Fruit fly (Drosophila melanogaster) whole organism, embryonic: Measurements from ENCODE around the gene CG5447.
A peak's percentile ranks its signal among the peaks of the same experiment; 100 is the strongest.

Experiments used
- CG10321 ChIP-seq: fragments of 200-800 bp; sonication (Bioruptor generic); IDR thresholded peaks from 2 replicates; pipeline ENCODE4 v1.3.6; 2022; ENCODE audit warnings: missing biosample characterization, missing genetic modification characterization
- CG11247 ChIP-seq: fragments of 200-800 bp; sonication (Bioruptor generic); IDR thresholded peaks from 2 replicates; pipeline ENCODE4 v1.3.6; 2022; ENCODE audit warnings: missing biosample characterization, missing genetic modification characterization
- CG12659 ChIP-seq: fragments of 200-800 bp; sonication (Bioruptor generic); optimal IDR thresholded peaks from 3 replicates; lab custom pipeline; 2017; ENCODE audit warnings: mild to moderate bottlenecking, missing biosample characterization, missing genetic modification reagents, missing genetic modification characterization
- CG14014 ChIP-seq: fragments of 200-800 bp; sonication (Bioruptor generic); IDR thresholded peaks from 2 replicates; pipeline ENCODE4 v1.3.6; 2022; ENCODE audit warnings: missing biosample characterization, missing genetic modification characterization
- CG17328 ChIP-seq: fragments of 200-800 bp; sonication (Bioruptor generic); IDR thresholded peaks from 2 replicates; pipeline ENCODE4 v1.3.6; 2022; ENCODE audit warnings: missing biosample characterization, missing genetic modification characterization
- CG17359 ChIP-seq: fragments of 200-800 bp; sonication (Bioruptor generic); optimal IDR thresholded peaks from 3 replicates; lab custom pipeline; 2018; ENCODE audit warnings: missing biosample characterization, mild to moderate bottlenecking, missing genetic modification characterization, moderate library complexity
- CG17385 ChIP-seq: fragments of 200-800 bp; sonication (Bioruptor generic); optimal IDR thresholded peaks from 3 replicates; lab custom pipeline; 2018; ENCODE audit warnings: missing biosample characterization, mild to moderate bottlenecking, missing genetic modification characterization
- CG18619 ChIP-seq: fragments of 200-800 bp; sonication (Bioruptor generic); optimal IDR thresholded peaks from 3 replicates; lab custom pipeline; 2017; ENCODE audit warnings: missing biosample characterization, mild to moderate bottlenecking, missing genetic modification characterization
- CG31224 ChIP-seq: fragments of 200-800 bp; sonication (Bioruptor generic); IDR thresholded peaks from 2 replicates; pipeline ENCODE4 v1.3.6; 2022; ENCODE audit warnings: missing biosample characterization, missing genetic modification characterization
- CG31388 ChIP-seq: fragments of 200-800 bp; sonication (Bioruptor generic); optimal IDR thresholded peaks from 2 replicates; lab custom pipeline; 2016; ENCODE audit warnings: missing biosample characterization, missing genetic modification characterization
- CG3726 ChIP-seq: fragments of 200-800 bp; sonication (Bioruptor generic); IDR thresholded peaks from 3 replicates; pipeline ENCODE4, ENCODE4 v1.3.6; 2022; ENCODE audit warnings: missing biosample characterization, missing genetic modification characterization
- CG4424 ChIP-seq: fragments of 200-800 bp; sonication (Bioruptor generic); optimal IDR thresholded peaks from 3 replicates; lab custom pipeline; 2016; ENCODE audit warnings: missing biosample characterization, missing genetic modification characterization
- CG6175 ChIP-seq: fragments of 200-800 bp; sonication (Bioruptor generic); IDR thresholded peaks from 3 replicates; pipeline ENCODE4 v1.3.6; 2022; ENCODE audit warnings: missing biosample characterization, missing genetic modification characterization
- CG6854 ChIP-seq: fragments of 200-800 bp; sonication (Bioruptor generic); optimal IDR thresholded peaks from 3 replicates; lab custom pipeline; 2017; ENCODE audit warnings: missing biosample characterization, mild to moderate bottlenecking, missing genetic modification characterization
- CG7556 ChIP-seq: fragments of 200-800 bp; sonication (Bioruptor generic); optimal IDR thresholded peaks from 2 replicates; lab custom pipeline; 2017; ENCODE audit warnings: missing biosample characterization, mild to moderate bottlenecking, missing genetic modification characterization
- CG9727 ChIP-seq: fragments of 200-800 bp; sonication (Bioruptor generic); optimal IDR thresholded peaks from 3 replicates; lab custom pipeline; 2017; ENCODE audit warnings: missing biosample characterization, mild to moderate bottlenecking, missing genetic modification characterization
- CG9876 ChIP-seq: fragments of 200-800 bp; sonication (Bioruptor generic); optimal IDR thresholded peaks from 2 replicates; lab custom pipeline; 2016; ENCODE audit warnings: missing biosample characterization, missing genetic modification characterization
- Deaf1 ChIP-seq: fragments of 200-800 bp; optimal IDR thresholded peaks from 3 replicates; lab custom pipeline; 2019; ENCODE audit warnings: missing biosample characterization, mild to moderate bottlenecking, missing genetic modification characterization, moderate library complexity
- Dll ChIP-seq: fragments of 200-800 bp; sonication (Bioruptor generic); IDR thresholded peaks from 4 replicates; pipeline ENCODE4 v1.3.6; 2022; ENCODE audit warnings: missing biosample characterization, missing genetic modification characterization; ENCODE audit not compliant: partially characterized antibody
- Drgx ChIP-seq: fragments of 200-800 bp; sonication (Bioruptor generic); IDR thresholded peaks from 2 replicates; pipeline ENCODE4 v1.3.6; 2022; ENCODE audit warnings: missing biosample characterization, missing genetic modification characterization
- HLH3B ChIP-seq: fragments of 200-800 bp; sonication (Bioruptor generic); IDR thresholded peaks from 2 replicates; pipeline ENCODE4 v1.3.6; 2022; ENCODE audit warnings: missing biosample characterization, missing genetic modification characterization
- Hr51 ChIP-seq, 2 experiments: fragments of 200-800 bp; sonication (Bioruptor generic); optimal IDR thresholded peaks; 2 replicates in 1 of 2; 3 replicates in 1 of 2; lab custom pipeline; 2016 to 2018; ENCODE audit warnings: missing biosample characterization in 2 of 2, missing genetic modification characterization in 2 of 2, mild to moderate bottlenecking in 1 of 2, moderate library complexity in 1 of 2
- Max ChIP-seq: fragments of 200-800 bp; sonication (Bioruptor generic); optimal IDR thresholded peaks from 2 replicates; lab custom pipeline; 2016; ENCODE audit warnings: missing biosample characterization, mild to moderate bottlenecking, missing genetic modification characterization
- Meics ChIP-seq: fragments of 200-800 bp; sonication (Bioruptor generic); optimal IDR thresholded peaks from 2 replicates; lab custom pipeline; 2017; ENCODE audit warnings: missing biosample characterization, mild to moderate bottlenecking, missing genetic modification characterization
- Opbp ChIP-seq: fragments of 200-800 bp; sonication (Bioruptor generic); IDR thresholded peaks from 3 replicates; pipeline ENCODE4 v1.3.6; 2022; ENCODE audit warnings: missing biosample characterization, missing genetic modification characterization; ENCODE audit not compliant: partially characterized antibody
- Rfx ChIP-seq: fragments of 200-800 bp; sonication (Bioruptor generic); IDR thresholded peaks from 2 replicates; pipeline ENCODE4 v1.3.6; 2022; ENCODE audit warnings: missing biosample characterization, missing genetic modification characterization
- Sox100B ChIP-seq: fragments of 200-800 bp; sonication (Bioruptor generic); optimal IDR thresholded peaks from 3 replicates; lab custom pipeline; 2018; ENCODE audit warnings: missing biosample characterization, mild to moderate bottlenecking, missing genetic modification characterization
- Sox102F ChIP-seq: fragments of 200-800 bp; sonication (Bioruptor generic); optimal IDR thresholded peaks from 2 replicates; lab custom pipeline; 2018; ENCODE audit warnings: missing biosample characterization, mild to moderate bottlenecking, missing genetic modification characterization, moderate library complexity
- TFAM ChIP-seq: fragments of 200-800 bp; sonication (Bioruptor generic); optimal IDR thresholded peaks from 2 replicates; lab custom pipeline; 2017; ENCODE audit warnings: missing biosample characterization, missing genetic modification characterization, inconsistent platforms
- Xbp1 ChIP-seq: fragments of 200-800 bp; sonication (Bioruptor generic); optimal IDR thresholded peaks from 3 replicates; lab custom pipeline; 2016; ENCODE audit warnings: missing biosample characterization, mild to moderate bottlenecking, missing genetic modification characterization
- ara ChIP-seq: fragments of 200-800 bp; sonication (Bioruptor generic); IDR thresholded peaks from 2 replicates; pipeline ENCODE4 v1.3.6; 2022; ENCODE audit warnings: missing biosample characterization, missing genetic modification characterization
- chm ChIP-seq: fragments of 200-800 bp; sonication (Bioruptor generic); IDR thresholded peaks from 2 replicates; pipeline ENCODE4 v1.3.6; 2022; ENCODE audit warnings: missing biosample characterization, missing genetic modification characterization
- chn ChIP-seq: fragments of 200-800 bp; sonication (Bioruptor generic); optimal IDR thresholded peaks from 2 replicates; lab custom pipeline; 2016; ENCODE audit warnings: missing biosample characterization, missing genetic modification characterization
- ci ChIP-seq: fragments of 200-800 bp; sonication (Bioruptor generic); IDR thresholded peaks from 3 replicates; pipeline ENCODE4 v1.3.6; 2022; ENCODE audit warnings: missing biosample characterization, missing genetic modification characterization
- dmrt99B ChIP-seq: fragments of 200-800 bp; sonication (Bioruptor generic); optimal IDR thresholded peaks from 2 replicates; lab custom pipeline; 2018; ENCODE audit warnings: missing biosample characterization, mild to moderate bottlenecking, missing genetic modification characterization, moderate library complexity
- gem ChIP-seq: fragments of 200-800 bp; sonication (Bioruptor generic); optimal IDR thresholded peaks from 2 replicates; lab custom pipeline; 2019; ENCODE audit warnings: missing biosample characterization, mild to moderate bottlenecking, missing genetic modification characterization, moderate library complexity
- grn ChIP-seq: fragments of 200-800 bp; sonication (Bioruptor generic); optimal IDR thresholded peaks from 3 replicates; lab custom pipeline; 2017; ENCODE audit warnings: missing biosample characterization, missing genetic modification characterization
- lab ChIP-seq: fragments of 200-800 bp; sonication (Bioruptor generic); optimal IDR thresholded peaks from 3 replicates; lab custom pipeline; 2017; ENCODE audit warnings: missing biosample characterization, missing genetic modification characterization, mild to moderate bottlenecking, moderate library complexity, missing genetic modification reagents
- lilli ChIP-seq: fragments of 200-800 bp; sonication (Bioruptor generic); optimal IDR thresholded peaks from 3 replicates; lab custom pipeline; 2016; ENCODE audit warnings: missing biosample characterization, missing genetic modification characterization
- luna ChIP-seq: fragments of 200-800 bp; sonication (Bioruptor generic); optimal IDR thresholded peaks from 2 replicates; lab custom pipeline; 2016; ENCODE audit warnings: missing biosample characterization, missing genetic modification characterization
- mam ChIP-seq: fragments of 200-800 bp; sonication (Bioruptor generic); optimal IDR thresholded peaks from 3 replicates; lab custom pipeline; 2016; ENCODE audit warnings: missing biosample characterization, missing genetic modification characterization
- pros ChIP-seq: fragments of 200-800 bp; sonication (Bioruptor generic); optimal IDR thresholded peaks from 3 replicates; lab custom pipeline; 2019; ENCODE audit warnings: missing biosample characterization, mild to moderate bottlenecking, missing genetic modification characterization, moderate library complexity
- sens ChIP-seq: fragments of 200-800 bp; sonication (Bioruptor generic); peaks from one replicate; lab custom pipeline; 2016; ENCODE audit warnings: missing biosample characterization, missing genetic modification characterization
- seq ChIP-seq: fragments of 200-800 bp; sonication (Bioruptor generic); IDR thresholded peaks from 2 replicates; pipeline ENCODE4 v1.3.6; 2022; ENCODE audit warnings: missing biosample characterization, missing genetic modification characterization
- sima ChIP-seq: fragments of 200-800 bp; sonication (Bioruptor generic); optimal IDR thresholded peaks from 2 replicates; lab custom pipeline; 2016; ENCODE audit warnings: missing biosample characterization, missing genetic modification characterization
- ssp ChIP-seq: fragments of 200-800 bp; sonication (Bioruptor generic); IDR thresholded peaks from 2 replicates; pipeline ENCODE4 v1.3.6; 2022; ENCODE audit warnings: missing biosample characterization, missing genetic modification characterization
- stc ChIP-seq: fragments of 200-800 bp; sonication (Bioruptor generic); IDR thresholded peaks from 2 replicates; pipeline ENCODE4 v1.3.6; 2022; ENCODE audit warnings: missing biosample characterization, missing genetic modification characterization
- vvl ChIP-seq: fragments of 200-800 bp; sonication (Bioruptor generic); IDR thresholded peaks from 2 replicates; pipeline ENCODE4 v1.3.6; 2022; ENCODE audit warnings: missing biosample characterization, missing genetic modification characterization
- wor ChIP-seq: fragments of 200-800 bp; sonication (Bioruptor generic); IDR thresholded peaks from 2 replicates; pipeline ENCODE4 v1.3.6; 2022; ENCODE audit warnings: missing biosample characterization, missing genetic modification characterization
- yki ChIP-seq: fragments of >200 bp; optimal IDR thresholded peaks from 3 replicates; lab custom pipeline; 2018

The CG5447 gene

dm6 chr3R:26462173-26462959 lies 10.0 kb downstream of the CG5447 start (continued):
- TF ChIP-seq TFAM (GFP tag; lab: Kevin White, UChicago) (no peak), lilli (GFP tag; lab: Kevin White, UChicago) (peak; percentile 3), chm (GFP tag; lab: Robert Waterston, UW) (no peak), wor (no peak), CG12659 (peak; percentile 42), luna (GFP tag; lab: Kevin White, UChicago) (no peak), CG18619 (GFP tag; lab: Kevin White, UChicago) (peak; percentile 4), chn (no peak), Dll (GFP tag; lab: Robert Waterston, UW) (no peak), Hr51 (GFP tag; optimal IDR thresholded peaks at IDR 0.05; lab: Kevin White, UChicago) (peak in 1 of 2 experiments; percentile 34), lab (GFP tag; lab: Kevin White, UChicago) (peak; percentile 39), CG7556 (GFP tag; lab: Kevin White, UChicago) (peak; percentile 43), CG9727 (GFP tag; lab: Kevin White, UChicago) (peak; percentile 11), Opbp (no peak), CG6854 (GFP tag; lab: Kevin White, UChicago) (peak; percentile 1), sens (peak; percentile 10), Max (GFP tag; lab: Kevin White, UChicago) (peak; percentile 21), sima (GFP tag; lab: Kevin White, UChicago) (no peak), seq (no peak), Xbp1 (GFP tag; lab: Kevin White, UChicago) (peak; percentile 4), CG31388 (GFP tag; lab: Kevin White, UChicago) (no peak), stc (GFP tag; lab: Robert Waterston, UW) (0 out of 2 replicates have a peak, but pooled peaks have one; percentile 22), mam (GFP tag; lab: Kevin White, UChicago) (no peak), ara (GFP tag; lab: Robert Waterston, UW) (0 out of 2 replicates have a peak, but pooled peaks have one; percentile 16), CG3726 (GFP tag; lab: Robert Waterston, UW) (no peak), CG6175 (GFP tag; lab: Robert Waterston, UW) (no peak), pros (GFP tag; lab: Kevin White, UChicago) (no peak), CG11247 (GFP tag; lab: Robert Waterston, UW) (0 out of 2 replicates have a peak, but pooled peaks have one; percentile 30), yki (lab: Kevin White, UChicago) (peak; percentile 2), Rfx (no peak), CG17328 (GFP tag; lab: Robert Waterston, UW) (0 out of 2 replicates have a peak, but pooled peaks have one; percentile 31), Sox100B (GFP tag; lab: Kevin White, UChicago) (peak; percentile 40), Meics (GFP tag; lab: Kevin White, UChicago) (peak; percentile 53), ssp (no peak), grn (GFP tag; lab: Kevin White, UChicago) (no peak), Drgx (GFP tag; lab: Robert Waterston, UW) (peak; percentile 59), Sox102F (GFP tag; lab: Kevin White, UChicago) (peak; percentile 34), dmrt99B (tag; lab: Kevin White, UChicago) (peak; percentile 58), vvl (GFP tag; lab: Robert Waterston, UW) (peak; percentile 60; the same call in 1 of the 2 replicates), CG31224 (GFP tag; lab: Robert Waterston, UW) (no peak), ci (GFP tag; lab: Robert Waterston, UW) (peak; percentile 45; the same call in 1 of the 3 replicates), HLH3B (GFP tag; lab: Robert Waterston, UW) (peak; percentile 15; the same call in 1 of the 2 replicates), CG17385 (GFP tag; lab: Kevin White, UChicago) (peak; percentile 43), Deaf1 (tag; lab: Kevin White, UChicago) (peak; percentile 17), CG10321 (GFP tag; lab: Robert Waterston, UW) (peak; percentile 5; the same call in 1 of the 2 replicates), CG14014 (GFP tag; lab: Robert Waterston, UW) (no peak), CG4424 (GFP tag; lab: Kevin White, UChicago) (peak; percentile 8), gem (tag; lab: Kevin White, UChicago) (peak; percentile 62), CG9876 (GFP tag; lab: Kevin White, UChicago) (no peak), CG17359 (peak; percentile 42)
